Fruit fly (Drosophila melanogaster): Measurements from ENCODE around the gene Sec22.

Gene Sec22

DNA sequence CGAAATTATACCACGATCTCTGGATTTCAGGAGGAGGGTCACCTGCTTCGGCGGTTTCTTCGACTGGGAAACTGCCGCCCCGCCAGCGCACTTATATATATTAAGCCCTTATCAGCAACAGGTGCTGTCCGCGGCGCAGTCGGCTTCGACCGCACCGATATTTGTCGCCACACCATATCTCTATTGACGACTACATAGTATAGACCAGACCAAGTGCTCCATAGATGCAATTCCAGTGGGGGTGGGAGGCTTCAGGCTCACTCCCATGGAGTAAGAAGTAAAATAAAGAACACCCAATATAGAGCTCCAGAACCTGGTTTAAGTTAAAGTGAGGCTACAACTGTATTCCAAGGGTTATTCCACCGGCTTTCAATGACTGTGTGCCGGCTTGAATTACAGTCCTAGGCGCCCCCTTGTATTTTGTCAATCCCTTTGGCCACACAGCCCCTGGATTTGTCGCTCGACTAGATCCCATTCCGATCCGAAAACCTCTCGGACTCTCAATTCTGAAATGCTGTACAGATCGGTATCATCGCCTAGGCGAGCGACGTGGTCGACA, 15.8 kb upstream of the Sec22 start, which contains the start of gene CG13360:
Gene CG13360, minus strand, starts transcription at position 51 of the 559 bp plus-strand sequence.
- TF ChIP-seq CG17801 (GFP tag; optimal IDR thresholded peaks at IDR 0.05; ENCODE audit: partially characterized antibody): no peak

DNA sequence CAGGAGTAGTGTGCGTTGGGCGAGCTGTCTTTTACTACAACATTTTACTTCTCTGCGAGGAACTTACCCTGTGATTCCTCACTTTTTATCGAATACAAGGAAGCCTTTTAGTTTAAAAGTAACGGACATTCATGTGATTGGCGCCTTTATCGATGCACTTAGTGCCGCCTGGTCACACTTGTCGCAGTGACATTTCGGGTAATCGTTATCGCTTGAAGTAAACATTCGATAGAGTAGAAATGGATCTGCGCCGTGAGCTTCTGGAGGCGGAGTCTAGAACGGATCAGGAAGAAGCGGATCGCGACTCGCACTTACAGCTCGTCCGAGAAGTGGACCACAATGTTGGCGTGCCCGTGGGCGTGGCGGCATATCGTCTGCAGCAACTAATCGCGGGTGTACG, 13.0 kb upstream of the Sec22 start, which contains the start of gene CG16989:
Gene CG16989, plus strand, starts transcription at position 225 of the 400 bp plus-strand sequence.
- no peak for TF ChIP-seq CG17801 (GFP tag; optimal IDR thresholded peaks at IDR 0.05; ENCODE audit: partially characterized antibody)

DNA sequence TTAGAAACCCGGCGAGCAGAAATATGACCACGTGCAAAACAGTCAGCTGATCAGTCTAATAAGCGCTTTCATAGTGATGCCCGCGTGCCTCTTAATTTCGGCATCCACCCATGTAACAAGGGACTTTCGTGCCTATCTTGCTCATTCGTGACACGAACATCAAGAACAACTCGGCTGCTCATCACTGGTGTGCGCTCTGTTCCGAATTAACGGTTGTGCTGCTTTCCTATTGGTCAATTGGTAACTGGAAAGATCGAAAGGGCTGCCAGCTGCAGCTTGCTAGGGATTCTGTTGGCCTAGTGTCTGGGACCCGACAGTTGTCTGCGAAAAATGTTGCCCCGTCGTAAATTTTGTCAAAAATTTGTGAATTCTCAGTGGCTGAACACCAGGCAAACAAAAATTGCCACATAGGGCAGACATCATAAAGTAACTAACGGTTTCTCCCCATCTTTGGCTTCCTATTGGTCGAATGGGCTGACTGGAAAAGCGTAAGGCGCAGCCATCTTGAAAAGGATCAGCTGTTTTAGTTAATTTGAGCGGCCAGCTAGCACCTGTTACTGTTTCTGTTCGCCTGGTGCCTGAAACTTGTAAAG, 9.4 kb upstream of the Sec22 start:
- TF ChIP-seq CG17801 (GFP tag; optimal IDR thresholded peaks at IDR 0.05; ENCODE audit: partially characterized antibody): peak; percentile 72

DNA sequence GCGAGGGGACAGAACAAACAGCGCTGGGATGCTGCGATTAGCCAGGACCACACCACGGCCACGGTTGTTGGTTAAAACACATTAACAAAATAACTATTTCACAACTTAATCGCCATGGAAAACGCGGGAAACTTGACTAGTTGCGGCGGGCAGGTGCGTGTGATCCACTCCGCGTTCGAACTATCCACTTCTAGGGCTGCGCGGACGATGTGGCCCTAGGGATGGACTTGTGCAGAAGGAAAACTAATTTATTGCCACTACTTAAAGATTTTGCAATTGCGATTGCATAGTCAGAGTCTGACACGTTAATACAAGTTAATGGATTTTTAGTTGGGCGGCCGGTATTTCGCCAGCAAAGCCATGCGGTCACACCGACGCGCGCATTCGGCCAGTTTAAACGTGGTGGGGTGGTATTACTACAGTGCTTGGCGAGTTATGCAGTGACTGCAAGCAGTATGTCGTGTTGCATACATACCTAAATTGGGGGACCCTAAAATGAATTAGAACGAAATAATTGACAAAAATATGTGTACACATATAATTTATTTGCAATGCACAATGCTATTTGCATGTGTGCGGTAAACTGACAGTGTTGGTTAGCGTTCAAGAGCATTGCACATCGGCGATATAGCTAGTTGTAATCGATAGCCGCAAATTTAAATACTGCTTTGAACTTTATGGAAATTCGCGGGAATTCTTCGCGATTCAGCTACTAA, 4.6 kb upstream of the Sec22 start, which contains the start of gene Rbf:
Gene Rbf, minus strand, starts transcription at position 323 of the 716 bp plus-strand sequence.
- TF ChIP-seq CG17801 (GFP tag; optimal IDR thresholded peaks at IDR 0.05; ENCODE audit: partially characterized antibody): no peak

DNA sequence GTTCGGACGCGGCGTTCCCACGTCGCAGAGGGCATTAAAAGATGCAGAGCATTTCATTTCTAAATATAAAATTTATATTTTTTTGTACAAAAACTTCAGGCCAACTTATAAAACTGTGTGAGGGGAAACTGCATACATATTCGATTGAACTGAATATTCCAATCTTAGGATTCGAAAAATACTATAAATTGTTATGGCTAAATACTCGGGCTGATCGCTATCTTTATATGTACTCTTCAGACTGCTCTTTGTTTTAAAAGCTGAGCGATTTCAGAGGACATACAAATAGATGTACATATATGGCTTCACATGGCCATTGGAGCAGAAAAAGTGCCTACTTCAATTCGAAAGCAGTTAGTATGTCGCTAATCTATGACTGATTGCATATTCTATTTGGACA, 2.5 kb upstream of the Sec22 start, which contains the start of gene CG13359:
Gene CG13359, minus strand, starts transcription at position 101 of the 400 bp plus-strand sequence.
- TF ChIP-seq CG17801 (GFP tag; optimal IDR thresholded peaks at IDR 0.05; ENCODE audit: partially characterized antibody): no peak

DNA sequence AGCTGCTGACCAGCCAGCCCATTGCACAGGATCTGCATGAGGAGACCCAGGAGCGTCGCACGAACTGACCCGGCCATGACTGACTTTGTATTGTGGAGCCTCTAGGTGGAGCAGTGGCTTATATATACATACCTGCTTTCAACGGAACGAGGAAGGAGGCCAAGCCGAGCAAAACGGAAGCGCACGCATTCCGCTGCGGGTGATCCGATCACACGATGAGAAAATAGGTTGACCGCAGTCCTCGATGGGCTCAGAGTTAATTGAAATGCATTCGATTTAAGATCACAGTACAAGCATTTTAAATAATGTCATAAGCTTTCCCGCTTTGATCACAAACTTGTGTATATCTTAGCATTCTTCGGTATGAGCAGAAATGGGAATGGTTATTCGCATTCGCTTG, 1.1 kb upstream of the Sec22 start, which contains the start of gene CG13358:
Gene CG13358, minus strand, starts transcription at position 101 of the 400 bp plus-strand sequence.
- no peak for TF ChIP-seq CG17801 (GFP tag; optimal IDR thresholded peaks at IDR 0.05; ENCODE audit: partially characterized antibody)

DNA sequence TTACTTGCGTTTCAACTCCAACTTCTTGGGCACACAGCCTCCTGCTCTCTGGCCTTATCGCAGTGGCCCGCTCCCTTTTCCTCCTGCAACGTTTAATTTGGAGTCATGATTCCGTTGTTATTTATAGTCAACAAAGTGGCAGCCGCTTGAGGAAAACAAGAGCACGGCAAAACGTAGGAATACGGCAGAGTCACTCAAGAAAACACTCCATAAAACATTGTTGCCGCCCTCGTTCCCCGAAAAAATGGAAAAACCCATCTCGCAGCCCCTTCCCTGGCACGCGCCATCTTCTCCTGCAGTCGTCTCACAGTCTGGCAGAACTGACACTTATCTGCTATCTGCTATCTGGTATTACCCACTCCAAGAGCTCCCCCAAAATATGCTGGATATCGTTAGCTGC, 19.1 kb downstream of the Sec22 start:
- no peak for TF ChIP-seq CG17801 (GFP tag; optimal IDR thresholded peaks at IDR 0.05; ENCODE audit: partially characterized antibody)

DNA sequence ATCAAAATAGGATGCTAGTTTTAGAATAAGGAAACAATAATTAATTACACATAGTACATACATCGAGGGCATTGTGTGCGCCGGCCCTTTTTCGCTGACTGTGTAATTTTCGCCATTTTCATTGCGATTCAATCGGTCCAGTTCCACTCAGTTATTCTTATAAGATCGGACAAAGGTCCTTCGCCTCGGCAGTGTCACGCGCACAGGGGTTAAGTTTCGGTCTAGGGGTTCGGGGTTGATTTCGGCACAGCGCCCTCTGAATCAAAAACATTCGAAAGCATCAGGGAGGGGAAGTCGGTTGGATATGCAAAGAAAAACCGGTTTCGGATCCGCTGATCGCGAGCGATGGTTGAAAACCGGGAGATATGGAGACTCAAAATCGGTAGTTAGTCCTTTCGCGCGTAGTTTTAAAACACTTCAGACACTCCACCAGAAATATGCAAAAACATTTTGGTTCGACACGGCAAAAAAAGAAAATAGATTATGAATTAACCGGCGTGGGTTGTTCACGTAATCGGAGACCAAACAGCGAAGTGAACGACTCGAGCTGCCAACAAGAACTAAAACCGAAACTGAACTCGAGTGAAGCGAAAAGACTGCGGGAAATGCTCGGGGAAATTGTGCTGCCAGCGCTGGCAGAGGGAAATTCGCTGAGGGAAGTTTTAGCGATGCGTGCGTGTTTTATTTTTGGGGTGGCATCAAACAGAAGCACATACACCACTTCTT, 30.3 kb downstream of the Sec22 start:
- TF ChIP-seq CG17801 (GFP tag; optimal IDR thresholded peaks at IDR 0.05; ENCODE audit: partially characterized antibody): no peak

DNA sequence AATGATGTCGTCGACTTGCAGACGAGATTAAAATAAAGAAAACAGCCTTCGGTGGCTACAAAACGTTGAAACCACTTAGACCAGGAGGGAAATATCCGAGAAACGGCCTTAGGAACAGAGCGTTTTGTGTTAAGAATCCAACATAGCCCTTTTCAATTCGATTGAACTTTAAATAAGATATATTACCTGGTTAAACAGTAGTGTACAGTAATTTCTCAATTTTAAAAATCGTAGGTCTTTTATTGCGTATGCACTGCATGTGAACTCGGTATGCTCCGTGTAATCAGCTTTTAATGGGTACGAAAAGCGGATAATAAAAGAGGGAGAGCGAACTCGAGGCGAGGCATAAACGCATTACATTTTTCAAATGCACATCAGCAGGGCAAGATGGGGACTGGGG, 32.1 kb downstream of the Sec22 start:
- TF ChIP-seq CG17801 (GFP tag; optimal IDR thresholded peaks at IDR 0.05; ENCODE audit: partially characterized antibody): no peak

DNA sequence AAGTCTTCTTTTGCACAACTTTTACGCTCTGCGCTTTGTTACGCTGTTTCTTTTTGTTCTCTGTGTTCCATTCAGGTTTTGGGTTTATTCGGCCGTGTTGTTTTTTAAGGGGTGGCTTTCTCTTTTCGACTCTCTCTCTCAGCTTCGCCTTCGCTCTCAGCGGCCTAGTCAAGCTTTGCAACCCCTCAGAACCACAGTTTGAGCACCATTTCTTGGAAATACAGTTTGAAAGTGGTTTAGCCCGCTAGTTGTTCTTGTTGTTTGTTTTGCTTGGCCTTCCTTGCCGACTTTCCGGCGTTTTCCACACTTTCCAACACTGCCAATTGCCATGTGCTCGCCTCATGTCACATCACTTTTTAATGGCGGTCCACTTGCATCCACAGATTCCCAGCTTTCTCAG, 35.2 kb downstream of the Sec22 start:
- no peak for TF ChIP-seq CG17801 (GFP tag; optimal IDR thresholded peaks at IDR 0.05; ENCODE audit: partially characterized antibody)

DNA sequence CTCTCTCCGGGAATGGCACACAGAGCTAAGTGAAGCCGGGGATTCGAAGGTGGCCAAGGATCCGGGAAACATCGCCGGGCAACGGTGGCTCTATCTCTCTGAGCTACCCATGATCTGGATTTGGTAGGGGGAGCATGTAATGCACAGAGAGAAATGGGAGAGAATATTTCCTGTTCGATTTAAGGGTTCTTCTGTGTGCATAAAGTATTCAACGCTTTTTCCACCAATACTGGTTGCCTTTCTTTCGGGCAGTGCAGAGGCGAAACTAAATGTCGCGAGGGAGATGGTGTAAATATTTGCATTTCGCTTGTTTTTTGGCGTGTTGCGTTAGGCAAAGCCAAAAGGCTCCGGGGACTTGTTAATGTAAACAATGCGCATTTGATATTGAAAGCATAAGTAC, 36.1 kb downstream of the Sec22 start:
- no peak for TF ChIP-seq CG17801 (GFP tag; optimal IDR thresholded peaks at IDR 0.05; ENCODE audit: partially characterized antibody)

DNA sequence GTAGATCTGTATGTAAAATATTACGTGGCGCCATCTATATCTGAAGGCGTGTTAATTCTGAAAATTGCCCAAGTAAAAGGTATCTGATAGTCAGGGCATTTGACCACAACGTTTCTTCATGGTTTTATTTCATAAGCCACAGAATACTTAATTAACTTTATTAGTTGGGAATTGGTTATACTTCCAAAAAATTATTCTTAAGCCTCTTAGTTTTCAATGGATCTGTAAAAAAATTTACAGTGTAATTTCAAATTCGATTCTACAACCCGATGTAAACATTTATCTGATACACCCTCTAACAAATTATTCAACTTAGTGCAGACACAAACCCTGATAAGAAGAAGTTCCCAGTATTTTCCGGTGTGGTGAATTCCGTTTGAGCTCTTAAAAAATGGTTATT, 37.6 kb downstream of the Sec22 start:
- no peak for TF ChIP-seq CG17801 (GFP tag; optimal IDR thresholded peaks at IDR 0.05; ENCODE audit: partially characterized antibody)

DNA sequence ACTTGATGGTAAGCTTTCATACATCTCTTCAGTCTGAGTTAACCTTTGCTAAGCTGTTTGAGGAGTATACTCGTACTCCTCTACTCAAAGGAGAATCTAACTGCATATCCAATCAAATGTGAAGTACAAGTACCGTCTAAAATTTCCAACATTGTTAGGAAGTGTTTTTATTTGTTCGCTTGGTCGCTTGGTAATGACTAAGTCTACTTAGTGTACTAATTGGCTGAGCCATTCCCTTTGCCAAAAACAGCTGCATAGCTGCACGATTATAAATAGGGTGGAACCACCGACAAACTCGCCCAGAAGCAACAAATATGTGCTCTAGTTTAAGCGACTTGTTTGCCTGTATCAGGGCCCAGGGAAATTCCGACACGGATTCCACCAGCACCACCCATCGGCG, 38.6 kb downstream of the Sec22 start, which contains the start of gene CG14635:
Gene CG14635, plus strand, starts transcription at position 301 of the 400 bp plus-strand sequence.
- no peak for TF ChIP-seq CG17801 (GFP tag; optimal IDR thresholded peaks at IDR 0.05; ENCODE audit: partially characterized antibody)

DNA sequence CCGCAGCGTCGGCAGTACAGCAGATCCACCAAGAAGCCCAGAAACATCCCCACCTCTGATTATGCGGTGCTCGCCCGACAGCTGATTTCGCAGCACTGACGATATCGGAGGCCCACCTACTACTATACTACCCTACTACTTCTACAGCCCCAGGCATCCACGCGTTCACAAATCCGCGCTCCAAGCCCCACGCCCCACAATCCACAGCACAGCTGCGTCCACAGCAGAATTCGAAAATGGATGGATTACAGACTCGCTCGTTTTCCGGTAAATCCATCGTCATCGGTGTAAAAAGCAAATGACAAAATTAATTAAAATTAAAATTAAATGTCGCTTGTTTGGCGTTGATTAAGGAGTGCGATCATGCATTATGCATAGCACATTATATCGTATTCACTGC, 41.2 kb downstream of the Sec22 start, which contains the start of gene CG3713:
Gene CG3713, minus strand, starts transcription at position 101 of the 400 bp plus-strand sequence.
- no peak for TF ChIP-seq CG17801 (GFP tag; optimal IDR thresholded peaks at IDR 0.05; ENCODE audit: partially characterized antibody)

Measured in ovary, adult (tissue).